Worm (Caenorhabditis elegans) whole organism, dauer: Measurements from ENCODE around the gene F09C6.10.
"Not testable (repeated sequence)": the region's sequence is repeated elsewhere in the genome, so short reads cannot be mapped to it uniquely, and the experiment has no call there.

Experiments
- unc-62 ChIP-seq: sonication (generic microtip); optimal IDR thresholded peaks from 2 replicates; lab custom pipeline; 2017; ENCODE audit warnings: missing biosample characterization, missing genetic modification reagents, missing genetic modification characterization

Gene F09C6.10

DNA sequence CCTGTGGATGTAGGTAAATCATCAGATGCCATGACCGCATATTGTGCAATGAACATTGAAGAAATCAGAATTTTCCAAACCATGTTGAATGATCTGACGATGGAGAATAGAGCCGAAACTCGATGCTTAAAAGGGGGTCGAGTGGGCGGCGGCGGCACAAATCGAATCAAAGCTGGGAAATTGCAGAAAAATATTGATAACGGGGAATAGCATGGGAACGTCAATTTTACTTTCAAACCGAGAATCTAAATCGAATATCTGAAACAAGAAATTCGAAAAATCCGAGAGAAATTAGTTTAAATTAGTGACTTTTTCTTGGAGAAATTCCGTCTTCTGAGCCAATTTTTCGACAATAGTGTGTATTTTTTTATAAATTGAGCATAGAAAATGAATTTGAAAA, at the start of gene F09C6.10:
F09C6.10 (minus strand) TSS at position 101 of the 400 bp plus-strand sequence.
- no peak for TF ChIP-seq unc-62 (GFP tag; lab: Kevin White, UChicago)

DNA sequence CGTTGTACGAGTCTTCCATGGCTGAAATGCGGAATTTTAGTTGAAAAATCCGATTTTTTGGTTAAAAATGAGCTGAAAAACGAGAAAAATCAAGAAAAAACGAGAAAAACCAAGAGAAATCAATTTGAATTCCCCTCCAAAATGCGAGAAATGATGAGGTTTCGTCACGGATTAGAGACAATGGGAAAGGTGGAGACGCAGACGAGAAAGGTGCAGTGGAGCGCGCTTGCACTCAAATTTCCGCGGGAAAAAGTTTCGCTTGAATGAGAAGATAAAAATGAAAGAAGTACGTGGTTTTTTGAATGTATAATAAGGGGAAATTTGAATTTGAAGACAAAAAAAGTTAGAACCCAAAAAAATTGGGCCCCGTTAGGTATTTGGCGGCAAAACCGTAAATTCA, 49.7 kb upstream of the F09C6.10 start, which contains the start of gene efl-1:
efl-1 (minus strand) TSS at position 21 of the 400 bp plus-strand sequence.
- no peak for TF ChIP-seq unc-62 (GFP tag; lab: Kevin White, UChicago)

DNA sequence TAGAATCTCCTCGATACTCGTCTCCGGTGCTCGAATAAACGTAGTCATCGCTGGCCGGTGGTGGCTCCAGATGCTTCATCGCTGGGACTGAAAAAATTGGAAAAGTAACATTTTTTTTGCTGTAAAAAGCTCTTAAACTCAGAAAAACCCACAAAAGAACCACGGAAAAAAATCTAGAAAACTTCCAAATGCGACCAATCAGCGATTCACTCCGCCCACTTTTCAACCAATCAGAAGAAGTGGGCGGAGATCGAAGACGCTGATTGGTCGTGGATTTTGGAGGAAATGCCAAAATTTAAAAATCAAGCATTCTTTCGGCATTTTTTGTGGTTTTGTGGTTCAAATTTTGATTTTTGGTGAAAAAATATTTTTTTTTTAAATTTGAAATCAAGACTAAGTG, 43.0 kb upstream of the F09C6.10 start:
- no peak for TF ChIP-seq unc-62 (GFP tag; lab: Kevin White, UChicago)

DNA sequence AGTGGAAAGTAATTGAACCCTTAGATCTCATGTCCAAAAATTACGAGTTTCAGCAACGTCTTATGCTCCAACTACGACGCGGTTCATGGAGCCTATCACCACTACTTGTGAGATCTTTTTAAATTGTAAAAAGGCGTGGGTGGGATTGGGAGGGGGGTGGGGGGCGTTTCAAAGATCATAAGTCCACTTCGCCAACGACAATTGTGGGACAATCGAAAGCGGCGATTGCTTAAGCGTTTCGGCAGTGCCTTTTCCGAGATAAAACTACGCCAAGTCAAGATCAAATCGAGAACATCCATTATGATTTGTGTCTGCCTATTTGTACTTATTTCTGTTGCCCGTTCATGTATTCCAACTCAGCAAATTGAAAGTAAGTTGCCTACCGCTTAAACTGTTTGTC, 40.2 kb upstream of the F09C6.10 start, which contains the start of gene clec-239:
clec-239 (plus strand) TSS at position 301 of the 400 bp plus-strand sequence.
- no peak for TF ChIP-seq unc-62 (GFP tag; lab: Kevin White, UChicago)

DNA sequence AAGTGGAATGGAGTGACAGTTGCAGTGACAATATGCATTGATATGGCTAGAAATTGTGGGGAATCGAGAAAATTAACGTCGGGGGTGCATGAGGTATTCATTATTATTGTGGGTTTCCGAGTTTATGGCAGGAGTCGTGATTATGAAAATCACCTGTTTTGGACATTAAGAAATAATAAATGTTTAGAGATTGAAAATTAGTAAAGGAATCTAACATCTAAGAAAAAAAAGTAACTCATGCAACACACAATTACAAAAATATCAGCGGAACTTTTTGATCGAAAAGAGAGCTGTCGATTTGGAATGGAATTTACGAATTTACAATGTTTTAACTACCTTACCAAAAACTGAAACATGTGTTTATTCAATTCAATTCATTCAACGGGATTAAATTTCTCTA, 38.8 kb upstream of the F09C6.10 start, which contains the start of gene srh-206:
srh-206 (minus strand) TSS at position 101 of the 400 bp plus-strand sequence.
- TF ChIP-seq unc-62 (GFP tag; lab: Kevin White, UChicago) = no peak

DNA sequence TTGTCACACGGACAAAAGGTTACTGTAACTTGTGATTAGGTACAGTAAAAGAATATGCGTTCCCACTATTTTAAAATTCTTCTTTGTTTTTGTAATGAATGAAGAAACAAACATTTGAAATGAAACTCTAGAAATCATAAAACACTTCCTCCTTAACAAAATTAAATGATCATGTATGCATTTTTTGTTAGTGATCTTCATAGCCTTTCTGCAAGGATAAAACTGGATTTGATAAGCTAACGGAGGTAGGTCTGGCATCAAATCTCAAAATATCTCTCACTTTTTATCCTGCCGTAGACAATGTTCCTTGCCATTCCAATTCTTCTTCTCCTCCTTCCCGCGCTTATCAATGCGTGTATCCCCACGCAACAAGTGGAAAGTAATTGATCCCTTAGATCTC, 35.5 kb upstream of the F09C6.10 start, which contains the start of gene clec-238:
clec-238 (plus strand) TSS at position 301 of the 400 bp plus-strand sequence.
- no peak for TF ChIP-seq unc-62 (GFP tag; lab: Kevin White, UChicago)

DNA sequence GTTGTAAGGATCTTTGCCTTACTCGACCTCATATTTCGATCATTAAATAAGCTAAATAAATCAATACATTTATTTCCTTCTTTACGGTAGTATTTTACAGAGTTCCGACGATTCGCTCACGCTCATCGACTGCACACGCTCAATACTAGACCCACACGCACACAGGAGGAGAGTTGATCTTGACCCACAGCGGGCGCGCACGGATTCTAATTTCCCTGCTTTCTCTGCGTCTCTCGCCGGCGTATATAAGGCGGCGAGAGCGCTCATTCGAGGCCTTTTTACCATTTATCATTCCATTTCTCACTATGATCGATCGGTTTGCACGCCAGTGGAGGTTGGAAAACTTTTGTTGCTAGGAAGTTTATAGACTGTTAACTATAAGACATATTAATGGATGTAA, 34.1 kb upstream of the F09C6.10 start:
- no peak for TF ChIP-seq unc-62 (GFP tag; lab: Kevin White, UChicago)

DNA sequence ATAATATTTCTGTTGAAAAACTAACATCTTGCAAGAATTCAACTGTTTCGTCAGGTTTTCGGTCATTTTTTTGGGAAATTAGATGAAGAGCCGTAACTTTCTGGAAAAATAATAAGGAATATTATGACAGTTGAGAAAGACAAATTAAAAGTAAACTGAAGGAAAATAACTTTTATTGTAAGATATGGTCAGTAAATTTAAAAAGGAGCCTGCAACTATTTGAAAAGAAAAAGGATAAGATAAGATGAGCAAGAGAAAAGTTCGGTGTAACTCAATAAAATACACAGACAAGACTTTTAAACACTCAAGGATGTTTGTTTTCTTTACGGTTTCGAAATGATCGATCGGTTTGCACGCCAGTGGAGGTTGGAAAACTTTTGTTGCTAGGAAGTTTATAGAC, 33.6 kb upstream of the F09C6.10 start, which contains the start of gene fbxa-111:
fbxa-111 (minus strand) TSS at position 101 of the 400 bp plus-strand sequence.
- not testable (repeated sequence) for TF ChIP-seq unc-62 (GFP tag; lab: Kevin White, UChicago)

DNA sequence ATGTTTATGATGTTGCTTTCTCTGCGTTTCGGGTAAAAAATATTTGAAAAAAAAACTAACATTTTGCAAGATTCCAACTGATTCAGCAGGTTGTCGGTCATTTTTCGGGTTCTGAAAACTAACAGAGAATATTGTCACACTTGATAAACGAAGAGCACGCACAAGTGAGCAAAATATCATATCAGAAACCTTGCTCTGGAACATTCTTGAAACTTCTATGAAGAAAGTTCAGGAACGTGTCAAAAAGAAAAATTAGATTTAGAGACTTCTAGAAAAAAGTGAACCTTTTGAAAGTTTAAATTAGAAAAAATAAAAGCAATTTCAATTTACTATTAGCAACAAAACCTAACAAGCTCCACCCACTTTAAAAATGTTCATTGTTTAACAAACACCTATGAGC, 32.0 kb upstream of the F09C6.10 start, which contains the start of gene fbxa-112:
fbxa-112 (minus strand) TSS at position 101 of the 400 bp plus-strand sequence.
- not testable (repeated sequence) for TF ChIP-seq unc-62 (GFP tag; lab: Kevin White, UChicago)

DNA sequence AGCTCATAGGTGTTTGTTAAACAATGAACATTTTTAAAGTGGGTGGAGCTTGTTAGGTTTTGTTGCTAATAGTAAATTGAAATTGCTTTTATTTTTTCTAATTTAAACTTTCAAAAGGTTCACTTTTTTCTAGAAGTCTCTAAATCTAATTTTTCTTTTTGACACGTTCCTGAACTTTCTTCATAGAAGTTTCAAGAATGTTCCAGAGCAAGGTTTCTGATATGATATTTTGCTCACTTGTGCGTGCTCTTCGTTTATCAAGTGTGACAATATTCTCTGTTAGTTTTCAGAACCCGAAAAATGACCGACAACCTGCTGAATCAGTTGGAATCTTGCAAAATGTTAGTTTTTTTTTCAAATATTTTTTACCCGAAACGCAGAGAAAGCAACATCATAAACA, 22.8 kb upstream of the F09C6.10 start, which contains the start of gene fbxa-148:
fbxa-148 (plus strand) TSS at position 301 of the 400 bp plus-strand sequence.
- not testable (repeated sequence) for TF ChIP-seq unc-62 (GFP tag; lab: Kevin White, UChicago)

DNA sequence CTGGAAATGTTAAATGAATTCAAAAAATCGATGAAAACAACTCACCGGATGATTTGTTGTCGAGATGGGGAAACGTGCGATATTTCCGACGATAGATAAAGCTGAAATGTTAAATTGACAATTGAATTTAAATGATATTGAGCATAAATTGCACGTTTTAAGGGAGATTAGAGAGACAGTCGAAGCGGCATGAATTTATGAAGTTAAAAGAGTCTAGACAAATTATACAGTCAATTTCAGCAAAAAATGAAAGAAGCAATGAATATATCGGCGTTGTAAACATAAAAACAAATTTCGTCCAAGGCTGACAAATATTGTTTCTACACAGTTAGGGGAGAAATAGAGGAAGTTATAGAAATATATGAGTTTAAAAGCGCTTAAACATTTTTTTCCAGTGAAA, 11.4 kb upstream of the F09C6.10 start, which contains the start of gene Y102A5C.36:
Y102A5C.36 (minus strand) TSS at position 101 of the 400 bp plus-strand sequence.
- TF ChIP-seq unc-62 (GFP tag; lab: Kevin White, UChicago) = no peak

DNA sequence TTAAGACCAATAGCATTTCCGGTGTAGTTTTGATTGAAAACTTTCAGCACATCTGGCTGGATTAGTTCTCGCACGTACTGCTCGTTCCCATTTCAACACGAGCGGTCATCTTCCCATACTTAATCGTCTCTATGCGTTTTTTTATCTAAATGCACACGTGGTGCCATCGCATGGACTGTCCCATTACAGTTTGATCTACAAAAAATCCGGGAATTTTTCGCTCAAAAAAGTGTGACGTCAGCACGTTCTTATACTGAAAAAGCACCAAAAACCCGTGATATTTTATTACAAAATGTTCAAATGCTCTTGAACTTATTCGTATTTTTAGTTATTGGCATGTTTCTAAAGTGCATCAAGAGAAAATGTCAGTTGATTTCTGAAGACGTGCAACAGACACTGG, 6.0 kb upstream of the F09C6.10 start, which contains the start of gene Y102A5C.4:
Y102A5C.4 (plus strand) TSS at position 301 of the 400 bp plus-strand sequence.
- no peak for TF ChIP-seq unc-62 (GFP tag; lab: Kevin White, UChicago)

DNA sequence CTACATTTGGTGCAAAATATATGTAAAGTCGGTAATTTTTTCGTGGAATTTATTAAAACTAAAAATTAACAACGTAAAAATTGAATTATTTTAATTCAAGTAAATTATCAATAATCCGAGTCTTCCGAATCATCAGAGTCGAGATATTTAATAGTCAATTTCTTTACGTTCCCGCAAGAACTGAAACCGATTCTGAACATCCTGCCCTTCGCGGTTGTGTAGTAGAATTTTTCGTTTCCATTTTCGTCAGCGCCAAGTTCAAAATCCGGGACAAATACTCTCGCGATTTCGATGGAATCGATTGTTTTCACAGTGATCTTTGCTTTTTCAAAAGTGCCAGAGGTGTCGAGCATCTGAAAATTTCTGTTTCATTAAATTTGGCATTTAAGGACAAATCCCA, 3.7 kb upstream of the F09C6.10 start:
- TF ChIP-seq unc-62 (GFP tag; lab: Kevin White, UChicago) = no peak

DNA sequence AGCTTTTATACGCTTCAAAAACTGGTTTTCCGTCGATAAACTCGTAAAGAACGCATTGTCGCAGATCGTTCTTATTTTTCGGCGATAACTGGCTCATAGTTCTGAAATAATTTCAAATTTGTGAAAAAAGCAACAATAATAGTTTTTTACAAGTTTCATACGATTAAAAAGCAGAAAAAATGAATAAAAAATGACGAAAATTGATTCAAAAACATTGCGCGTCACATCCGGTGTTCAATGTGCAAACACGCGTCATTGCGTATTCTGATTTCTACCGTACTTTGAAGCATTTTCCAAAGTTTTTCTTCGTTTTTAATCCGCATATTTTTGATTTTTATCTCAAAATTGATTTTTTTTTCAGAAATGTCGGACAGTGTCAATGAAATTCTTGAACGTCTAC, 2.4 kb upstream of the F09C6.10 start, which contains the start of the genes fbxa-206 and Y102A5C.2:
fbxa-206 (minus strand) TSS at position 101 of the 400 bp plus-strand sequence.
Y102A5C.2 (plus strand) TSS at position 354 of the 400 bp plus-strand sequence.
- TF ChIP-seq unc-62 (GFP tag; lab: Kevin White, UChicago) = no peak

DNA sequence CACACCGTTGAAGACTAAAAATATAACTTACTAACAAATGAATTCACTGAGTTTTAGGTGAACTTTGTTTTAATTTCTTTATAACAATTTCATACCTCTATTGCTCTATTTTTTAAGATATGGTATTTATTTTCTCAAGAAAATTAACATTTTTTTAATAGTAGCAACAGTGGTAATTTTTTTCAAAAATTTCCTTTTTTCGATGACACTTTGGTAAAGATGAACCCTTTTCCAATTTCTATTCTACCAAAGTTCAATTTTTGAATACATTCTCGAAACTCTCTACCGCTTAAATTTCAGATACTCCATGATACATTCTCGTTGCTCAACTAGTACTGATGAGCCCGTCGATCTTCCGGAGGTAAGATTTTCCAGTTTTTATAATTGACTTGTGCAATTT, 4.0 kb downstream of the F09C6.10 start, which contains the start of gene nhr-116:
nhr-116 (plus strand) TSS at position 301 of the 400 bp plus-strand sequence.
- TF ChIP-seq unc-62 (GFP tag; lab: Kevin White, UChicago) = no peak

DNA sequence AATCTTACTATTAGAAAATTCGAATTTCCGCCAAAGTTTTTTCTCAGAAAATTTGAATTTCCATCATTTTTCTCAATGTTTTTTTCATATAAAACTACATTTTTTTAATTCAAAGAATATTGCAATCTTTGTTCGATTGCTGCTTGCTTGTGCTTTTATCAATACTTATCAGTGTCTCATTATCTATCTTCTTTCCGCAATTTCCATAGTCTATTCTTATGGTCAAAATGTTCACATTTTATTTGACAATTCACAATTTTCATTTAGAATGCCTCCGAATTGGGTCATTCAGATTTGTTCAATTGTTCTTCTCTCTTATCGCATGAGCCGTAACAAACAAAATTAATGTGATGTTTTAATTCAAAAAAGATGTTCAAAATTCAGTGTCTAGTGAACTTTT, 4.7 kb downstream of the F09C6.10 start:
- TF ChIP-seq unc-62 (GFP tag; lab: Kevin White, UChicago) = no peak

DNA sequence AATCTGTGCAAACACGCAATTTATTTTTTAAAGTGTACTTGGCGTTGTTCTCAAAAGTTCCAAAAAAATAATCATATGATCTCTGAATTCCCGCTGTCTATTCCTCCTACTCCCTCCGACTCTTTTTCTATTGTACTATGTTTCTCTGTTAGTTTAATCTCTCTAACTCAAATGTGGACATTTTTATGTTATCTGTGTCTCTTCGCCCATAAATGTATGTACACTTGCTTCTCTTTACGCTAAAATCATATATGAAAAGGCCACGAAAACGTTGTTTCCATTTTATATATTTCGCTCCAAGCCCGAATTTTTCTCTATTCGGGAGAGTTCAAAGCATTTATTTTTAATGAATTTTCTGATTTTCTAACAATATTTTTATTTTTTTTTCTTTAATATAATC, 5.1 kb downstream of the F09C6.10 start:
- TF ChIP-seq unc-62 (GFP tag; lab: Kevin White, UChicago) = no peak
